Fruit fly (Drosophila melanogaster): ENCODE results near the gene CG17026.
A peak's percentile ranks its signal among the peaks of the same experiment; 100 is the strongest.

Gene CG17026

dm6 chr3L:16001164-16001679, 26.1 kb downstream of the CG17026 start (continued):
- TF ChIP-seq stc (GFP tag; IDR thresholded peaks at IDR 0.05) (peak; percentile 66), CG18011 (GFP tag; optimal IDR thresholded peaks at IDR 0.05) (peak; percentile 66), lola (GFP tag; optimal IDR thresholded peaks at IDR 0.05) (no peak), run (tag; optimal IDR thresholded peaks at IDR 0.05) (no peak), tll (GFP tag; optimal IDR thresholded peaks at IDR 0.05) (no peak), NC2β (GFP tag; optimal IDR thresholded peaks at IDR 0.05) (peak; percentile 54), vfl (GFP tag; optimal IDR thresholded peaks at IDR 0.05) (peak; percentile 65), kah (GFP tag; optimal IDR thresholded peaks at IDR 0.05) (no peak), CG5180 (GFP tag; optimal IDR thresholded peaks at IDR 0.05) (peak; percentile 35), hbn (GFP tag; IDR thresholded peaks at IDR 0.05; ENCODE audit: partially characterized antibody) (no peak), maf-S (GFP tag; optimal IDR thresholded peaks at IDR 0.05) (peak; percentile 77), CG7271 (tag; optimal IDR thresholded peaks at IDR 0.05) (no peak), Hmr (GFP tag; optimal IDR thresholded peaks at IDR 0.05) (peak; percentile 91), dpn (GFP tag; optimal IDR thresholded peaks at IDR 0.05) (peak; percentile 67 to 85), CG13775 (GFP tag; optimal IDR thresholded peaks at IDR 0.05) (peak; percentile 74), stwl (tag; optimal IDR thresholded peaks at IDR 0.05) (no peak), CG14050 (GFP tag; IDR thresholded peaks at IDR 0.05) (peak; percentile 56; the same call in 2 of the 3 replicates), dmrt99B (tag; optimal IDR thresholded peaks at IDR 0.05) (peak; percentile 79), zen2 (GFP tag; IDR thresholded peaks at IDR 0.05; ENCODE audit: partially characterized antibody) (no peak), bowl (GFP tag; IDR thresholded peaks at IDR 0.05) (no peak), Gsc (GFP tag; IDR thresholded peaks at IDR 0.05) (no peak), aop (GFP tag; IDR thresholded peaks at IDR 0.05) (no peak), Scr (GFP tag; IDR thresholded peaks at IDR 0.05; ENCODE audit: partially characterized antibody) (0 out of 2 replicates have a peak, but pooled peaks have one; percentile 34), ham (GFP tag; IDR thresholded peaks at IDR 0.05) (0 out of 2 replicates have a peak, but pooled peaks have one; percentile 45), CG34422 (GFP tag; IDR thresholded peaks at IDR 0.05) (peak; percentile 66; the same call in 1 of the 3 replicates), tx (GFP tag; optimal IDR thresholded peaks at IDR 0.05) (peak; percentile 74), CG15601 (tag; optimal IDR thresholded peaks at IDR 0.05) (peak; percentile 26), z (GFP tag; IDR thresholded peaks at IDR 0.05) (no peak), al (GFP tag; IDR thresholded peaks at IDR 0.05) (peak; percentile 65; the same call in 1 of the 2 replicates), CG13624 (GFP tag; optimal IDR thresholded peaks at IDR 0.05) (peak; percentile 87), CG11696 (GFP tag; IDR thresholded peaks at IDR 0.05) (peak; percentile 91), knrl (GFP tag; IDR thresholded peaks at IDR 0.05; ENCODE audit: partially characterized antibody) (no peak), CG2678 (tag; optimal IDR thresholded peaks at IDR 0.05) (peak; percentile 92), grn (GFP tag; optimal IDR thresholded peaks at IDR 0.05) (no peak), CG10462 (GFP tag; optimal IDR thresholded peaks at IDR 0.05) (no peak), CG3407 (GFP tag; optimal IDR thresholded peaks at IDR 0.05) (peak; percentile 27), slbo (GFP tag; IDR thresholded peaks at IDR 0.05) (peak; percentile 80), CG12104 (GFP tag; optimal IDR thresholded peaks at IDR 0.05) (peak; percentile 44), CG11723 (GFP tag; optimal IDR thresholded peaks at IDR 0.05) (peak; percentile 26), Adf1 (GFP tag; IDR thresholded peaks at IDR 0.05) (peak; percentile 60; the same call in 1 of the 2 replicates), CG13123 (GFP tag; optimal IDR thresholded peaks at IDR 0.05) (no peak), dysf (GFP tag; IDR thresholded peaks at IDR 0.05) (peak; percentile 85; the same call in 2 of the 3 replicates), CG18476 (GFP tag; optimal IDR thresholded peaks at IDR 0.05) (peak; percentile 58), NFAT (GFP tag; IDR thresholded peaks at IDR 0.05) (no peak), gro (GFP tag; optimal IDR thresholded peaks at IDR 0.05) (peak; percentile 90), Ptx1 (GFP tag; IDR thresholded peaks at IDR 0.05) (peak; percentile 76), dm (GFP tag; optimal IDR thresholded peaks at IDR 0.05) (peak; percentile 28), CG32772 (GFP tag; IDR thresholded peaks at IDR 0.05) (peak; percentile 62), Mrtf (GFP tag; IDR thresholded peaks at IDR 0.05) (no peak; the same call in 2 of the 3 replicates), kni (GFP tag; optimal IDR thresholded peaks at IDR 0.05) (no peak)

Measured in whole organism, embryonic.